Worm (Caenorhabditis elegans): ENCODE data around the gene nuo-5.

- TF ChIP-seq T22C8.4 (GFP tag; IDR thresholded peaks at IDR 0.05) (no peak), cog-1 (tag; optimal IDR thresholded peaks at IDR 0.05) (no peak), flt-1 (GFP tag; IDR thresholded peaks at IDR 0.05) (no peak)
Measured at ce11 chrV:2677648-2678047, 21.1 kb upstream of the nuo-5 start.
